Fruit fly (Drosophila melanogaster) whole organism, embryonic: ENCODE results near the gene Leash.
A peak's percentile ranks its signal among the peaks of the same experiment; 100 is the strongest.

Experiments
- ATbp ChIP-seq: fragments of 200-800 bp; sonication (Bioruptor generic); optimal IDR thresholded peaks from 2 replicates; lab custom pipeline; 2017; ENCODE audit warnings: missing biosample characterization, mild to moderate bottlenecking, missing genetic modification characterization, missing genetic modification reagents
- Awh ChIP-seq: fragments of 200-800 bp; sonication (Bioruptor generic); IDR thresholded peaks from 2 replicates; pipeline ENCODE4, ENCODE4 v1.3.6; 2022; ENCODE audit warnings: missing biosample characterization, missing genetic modification characterization
- BEAF-32 ChIP-seq: fragments of 200-800 bp; sonication (Bioruptor generic); optimal IDR thresholded peaks from 3 replicates; lab custom pipeline; 2017; ENCODE audit warnings: missing biosample characterization, missing genetic modification characterization, mild to moderate bottlenecking, moderate library complexity, missing genetic modification reagents
- CG1024 ChIP-seq: fragments of 200-800 bp; sonication (Bioruptor generic); IDR thresholded peaks from 2 replicates; pipeline ENCODE4 v1.3.6; 2022; ENCODE audit warnings: missing biosample characterization, missing genetic modification characterization
- CG10366 ChIP-seq: fragments of 200-800 bp; sonication (Bioruptor generic); IDR thresholded peaks from 2 replicates; pipeline ENCODE4 v1.3.6; 2022; ENCODE audit warnings: missing biosample characterization, missing genetic modification characterization
- CG10959 ChIP-seq: fragments of 200-800 bp; sonication (Bioruptor generic); IDR thresholded peaks from 2 replicates; pipeline ENCODE4 v1.3.6; 2022; ENCODE audit warnings: missing biosample characterization, missing genetic modification characterization
- CG10979 ChIP-seq: fragments of 200-800 bp; sonication (Bioruptor generic); optimal IDR thresholded peaks from 2 replicates; lab custom pipeline; 2018; ENCODE audit warnings: missing biosample characterization, mild to moderate bottlenecking, missing genetic modification characterization, moderate library complexity
- CG15479 ChIP-seq: fragments of 200-800 bp; sonication (Bioruptor generic); optimal IDR thresholded peaks from 3 replicates; lab custom pipeline; 2019; ENCODE audit warnings: missing biosample characterization, mild to moderate bottlenecking, missing genetic modification characterization, moderate library complexity
- CG15514 ChIP-seq: fragments of 200-800 bp; sonication (Bioruptor generic); optimal IDR thresholded peaks from 3 replicates; lab custom pipeline; 2017; ENCODE audit warnings: missing biosample characterization, missing genetic modification characterization, mild to moderate bottlenecking, moderate library complexity, missing genetic modification reagents
- CG17361 ChIP-seq: fragments of 200-800 bp; sonication (Bioruptor generic); IDR thresholded peaks from 3 replicates; pipeline ENCODE4 v1.3.6; 2022; ENCODE audit warnings: missing biosample characterization, missing genetic modification characterization
- CG17568 ChIP-seq: fragments of 200-800 bp; sonication (Bioruptor generic); optimal IDR thresholded peaks from 2 replicates; lab custom pipeline; 2018; ENCODE audit warnings: missing biosample characterization, mild to moderate bottlenecking, missing genetic modification characterization, moderate library complexity
- CG2120 ChIP-seq: fragments of 200-800 bp; sonication (Bioruptor generic); optimal IDR thresholded peaks from 3 replicates; lab custom pipeline; 2016; ENCODE audit warnings: missing biosample characterization, missing genetic modification characterization
- CG2199 ChIP-seq: fragments of 200-800 bp; sonication (Bioruptor generic); IDR thresholded peaks from 3 replicates; pipeline ENCODE4 v1.3.6; 2022; ENCODE audit warnings: missing biosample characterization, missing genetic modification characterization
- CG30020 ChIP-seq: fragments of 200-800 bp; optimal IDR thresholded peaks from 2 replicates; lab custom pipeline; 2019; ENCODE audit warnings: missing biosample characterization, mild to moderate bottlenecking, missing genetic modification characterization, moderate library complexity
- CG3163 ChIP-seq: fragments of 200-800 bp; sonication (Bioruptor generic); optimal IDR thresholded peaks from 3 replicates; lab custom pipeline; 2016; ENCODE audit warnings: missing biosample characterization, missing genetic modification characterization
- CG32772 ChIP-seq: fragments of 200-800 bp; sonication (Bioruptor generic); IDR thresholded peaks from 2 replicates; pipeline ENCODE4 v1.3.6; 2022; ENCODE audit warnings: missing biosample characterization, missing genetic modification characterization
- CG33213 ChIP-seq: fragments of 200-800 bp; sonication (Bioruptor generic); optimal IDR thresholded peaks from 3 replicates; lab custom pipeline; 2016; ENCODE audit warnings: missing biosample characterization, missing genetic modification characterization
- CG34376 ChIP-seq: fragments of 200-800 bp; sonication (Bioruptor generic); optimal IDR thresholded peaks from 2 replicates; lab custom pipeline; 2018; ENCODE audit warnings: missing biosample characterization, mild to moderate bottlenecking, missing genetic modification characterization
- CG3847 ChIP-seq: fragments of 200-800 bp; sonication (Bioruptor generic); IDR thresholded peaks from 2 replicates; pipeline ENCODE4 v1.3.6; 2022; ENCODE audit warnings: missing biosample characterization, missing genetic modification characterization
- CG42726 ChIP-seq: fragments of 200-800 bp; sonication (Bioruptor generic); IDR thresholded peaks from 2 replicates; pipeline ENCODE4 v1.3.6; 2022; ENCODE audit warnings: missing biosample characterization, missing genetic modification characterization; ENCODE audit not compliant: partially characterized antibody
- CG4282 ChIP-seq: fragments of 200-800 bp; sonication (Bioruptor generic); optimal IDR thresholded peaks from 2 replicates; lab custom pipeline; 2016; ENCODE audit warnings: missing biosample characterization, missing genetic modification characterization
- Dip2 ChIP-seq: fragments of 200-800 bp; sonication (Bioruptor generic); IDR thresholded peaks from 2 replicates; pipeline ENCODE4 v1.3.6; 2022; ENCODE audit warnings: missing biosample characterization, missing genetic modification characterization
- Doc2 ChIP-seq: fragments of 200-800 bp; sonication (Bioruptor generic); IDR thresholded peaks from 2 replicates; pipeline ENCODE4 v1.3.6; 2022; ENCODE audit warnings: missing biosample characterization, missing genetic modification characterization
- Elba2 ChIP-seq: fragments of 200-800 bp; sonication (Bioruptor generic); optimal IDR thresholded peaks from 3 replicates; lab custom pipeline; 2016; ENCODE audit warnings: missing biosample characterization, missing genetic modification characterization
- Ets65A ChIP-seq: fragments of 200-800 bp; sonication (Bioruptor generic); peaks from one replicate; lab custom pipeline; 2016; ENCODE audit warnings: missing biosample characterization, missing genetic modification characterization
- Fer1 ChIP-seq: fragments of 200-800 bp; sonication (Bioruptor generic); optimal IDR thresholded peaks from 2 replicates; lab custom pipeline; 2017; ENCODE audit warnings: missing biosample characterization, mild to moderate bottlenecking, missing genetic modification characterization
- GATAe ChIP-seq: fragments of 200-800 bp; sonication (Bioruptor generic); conservative IDR thresholded peaks from 2 replicates; pipeline ENCODE4 v1.3.6; 2022; ENCODE audit warnings: missing biosample characterization, missing genetic modification characterization
- HLHmδ ChIP-seq: fragments of 200-800 bp; sonication (Bioruptor generic); optimal IDR thresholded peaks from 2 replicates; lab custom pipeline; 2018; ENCODE audit warnings: missing biosample characterization, mild to moderate bottlenecking, missing genetic modification characterization, moderate library complexity
- Hsf ChIP-seq: fragments of 200-800 bp; sonication (Bioruptor generic); optimal IDR thresholded peaks from 3 replicates; lab custom pipeline; 2016; ENCODE audit warnings: missing biosample characterization, missing genetic modification characterization
- Lim3 ChIP-seq: fragments of 200-800 bp; sonication (Bioruptor generic); IDR thresholded peaks from 2 replicates; pipeline ENCODE4 v1.3.6; 2022; ENCODE audit warnings: missing biosample characterization, missing genetic modification characterization
- MESR4 ChIP-seq: fragments of 200-800 bp; sonication (Bioruptor generic); optimal IDR thresholded peaks from 2 replicates; lab custom pipeline; 2018; ENCODE audit warnings: missing biosample characterization, mild to moderate bottlenecking, missing genetic modification characterization, moderate library complexity
- Nf-YA ChIP-seq: fragments of 200-800 bp; sonication (Bioruptor generic); IDR thresholded peaks from 2 replicates; pipeline ENCODE4 v1.3.6; 2022; ENCODE audit warnings: missing biosample characterization, missing genetic modification characterization
- Oaz ChIP-seq: fragments of 200-800 bp; sonication (Bioruptor generic); IDR thresholded peaks from 2 replicates; pipeline ENCODE4 v1.3.6; 2022; ENCODE audit warnings: missing biosample characterization, missing genetic modification characterization
- Opbp ChIP-seq: fragments of 200-800 bp; sonication (Bioruptor generic); IDR thresholded peaks from 3 replicates; pipeline ENCODE4 v1.3.6; 2022; ENCODE audit warnings: missing biosample characterization, missing genetic modification characterization; ENCODE audit not compliant: partially characterized antibody
- PHDP ChIP-seq: fragments of 200-800 bp; sonication (Bioruptor generic); optimal IDR thresholded peaks from 3 replicates; lab custom pipeline; 2018; ENCODE audit warnings: missing biosample characterization, mild to moderate bottlenecking, missing genetic modification characterization, moderate library complexity
- Ssrp ChIP-seq: fragments of 200-800 bp; sonication (Bioruptor generic); optimal IDR thresholded peaks from 2 replicates; lab custom pipeline; 2018; ENCODE audit warnings: missing biosample characterization, mild to moderate bottlenecking, missing genetic modification characterization, moderate library complexity
- YL-1 ChIP-seq: fragments of 200-800 bp; sonication (Bioruptor generic); optimal IDR thresholded peaks from 3 replicates; lab custom pipeline; 2017; ENCODE audit warnings: missing biosample characterization, mild to moderate bottlenecking, missing genetic modification characterization
- aop ChIP-seq: fragments of 200-800 bp; sonication (Bioruptor generic); IDR thresholded peaks from 2 replicates; pipeline ENCODE4 v1.3.6; 2022; ENCODE audit warnings: missing biosample characterization, missing genetic modification characterization
- ato ChIP-seq: fragments of 200-800 bp; sonication (Bioruptor generic); IDR thresholded peaks from 2 replicates; pipeline ENCODE4 v1.3.6; 2022; ENCODE audit warnings: missing biosample characterization, missing genetic modification characterization; ENCODE audit not compliant: partially characterized antibody
- btn ChIP-seq: fragments of 200-800 bp; sonication (Bioruptor generic); optimal IDR thresholded peaks from 2 replicates; lab custom pipeline; 2016; ENCODE audit warnings: missing biosample characterization, missing genetic modification characterization
- dysf ChIP-seq: fragments of 200-800 bp; sonication (Bioruptor generic); IDR thresholded peaks from 3 replicates; pipeline ENCODE4 v1.3.6; 2022; ENCODE audit warnings: missing biosample characterization, missing genetic modification characterization
- fd96Cb ChIP-seq: fragments of 200-800 bp; sonication (Bioruptor generic); optimal IDR thresholded peaks from 2 replicates; lab custom pipeline; 2018; ENCODE audit warnings: missing biosample characterization, mild to moderate bottlenecking, missing genetic modification characterization, moderate library complexity
- inv ChIP-seq: fragments of 200-800 bp; sonication (Bioruptor generic); IDR thresholded peaks from 2 replicates; pipeline ENCODE4 v1.3.6; 2022; ENCODE audit warnings: missing biosample characterization, missing genetic modification characterization; ENCODE audit not compliant: partially characterized antibody
- luna ChIP-seq: fragments of 200-800 bp; sonication (Bioruptor generic); optimal IDR thresholded peaks from 2 replicates; lab custom pipeline; 2016; ENCODE audit warnings: missing biosample characterization, missing genetic modification characterization
- nau ChIP-seq: fragments of 200-800 bp; sonication (Bioruptor generic); optimal IDR thresholded peaks from 3 replicates; lab custom pipeline; 2017; ENCODE audit warnings: missing biosample characterization, mild to moderate bottlenecking, missing genetic modification characterization, missing genetic modification reagents
- nom ChIP-seq: fragments of 200-800 bp; sonication (Bioruptor generic); optimal IDR thresholded peaks from 2 replicates; lab custom pipeline; 2017; ENCODE audit warnings: missing biosample characterization, missing genetic modification characterization, mild to moderate bottlenecking, moderate library complexity, missing genetic modification reagents
- phol ChIP-seq: fragments of 200-800 bp; sonication (Bioruptor generic); optimal IDR thresholded peaks from 3 replicates; lab custom pipeline; 2018; ENCODE audit warnings: missing biosample characterization, mild to moderate bottlenecking, missing genetic modification characterization, moderate library complexity
- sens ChIP-seq: fragments of 200-800 bp; sonication (Bioruptor generic); peaks from one replicate; lab custom pipeline; 2016; ENCODE audit warnings: missing biosample characterization, missing genetic modification characterization
- tx ChIP-seq: fragments of 200-800 bp; sonication (Bioruptor generic); optimal IDR thresholded peaks from 2 replicates; lab custom pipeline; 2016; ENCODE audit warnings: missing biosample characterization, missing genetic modification characterization
- vvl ChIP-seq: fragments of 200-800 bp; sonication (Bioruptor generic); IDR thresholded peaks from 2 replicates; pipeline ENCODE4 v1.3.6; 2022; ENCODE audit warnings: missing biosample characterization, missing genetic modification characterization

The Leash gene

DNA sequence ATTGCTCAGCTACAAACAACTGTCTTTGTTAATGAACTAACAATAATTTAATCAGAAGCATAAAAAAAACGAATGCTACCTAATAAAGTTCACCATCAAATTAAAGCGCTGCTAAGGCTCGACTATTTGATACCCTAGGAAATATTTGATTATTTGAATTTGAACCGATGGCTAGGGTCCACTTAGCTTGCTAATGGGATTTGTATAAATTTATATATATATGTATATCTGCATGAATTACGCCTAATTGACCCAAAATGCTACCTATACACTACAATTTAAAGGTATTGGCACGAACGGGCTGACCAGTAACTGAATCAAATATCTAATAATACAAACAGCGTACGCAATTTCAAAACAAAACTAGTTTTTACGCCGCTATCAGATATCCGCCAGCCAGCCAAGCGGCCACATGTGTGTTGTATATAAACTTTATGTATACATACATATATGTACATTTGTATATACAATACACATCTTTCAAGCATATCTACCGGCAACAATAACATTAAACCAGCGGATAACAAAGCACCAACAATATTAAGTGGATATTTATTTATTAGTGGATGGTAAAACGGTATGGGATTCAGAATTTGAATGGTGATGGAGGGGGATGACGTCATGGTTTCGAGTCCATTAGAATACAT lies 1.2 kb upstream of the Leash start (continued):
- peak; percentile 69 for TF ChIP-seq CG17361
- peak; percentile 46 for TF ChIP-seq ATbp (GFP tag; lab: Kevin White, UChicago)
- peak; percentile 52 for TF ChIP-seq CG10979 (tag; lab: Kevin White, UChicago)
- TF ChIP-seq CG15514 (GFP tag; lab: Kevin White, UChicago) = peak; percentile 66
- TF ChIP-seq Fer1 (GFP tag; lab: Kevin White, UChicago) = peak; percentile 82
- peak; percentile 16 for TF ChIP-seq CG17568 (GFP tag; lab: Kevin White, UChicago)
- no peak for TF ChIP-seq aop (GFP tag; lab: Robert Waterston, UW)
- peak; percentile 69 for TF ChIP-seq phol (tag; lab: Kevin White, UChicago)
- TF ChIP-seq CG15479 (GFP tag; lab: Kevin White, UChicago) = no peak
- TF ChIP-seq YL-1 (GFP tag; lab: Kevin White, UChicago) = no peak
- TF ChIP-seq Lim3 = peak; percentile 44; the same call in 1 of the 2 replicates
- 0 out of 2 replicates have a peak, but pooled peaks have one; percentile 32 for TF ChIP-seq Nf-YA (GFP tag; lab: Robert Waterston, UW)
- TF ChIP-seq tx (GFP tag; lab: Kevin White, UChicago) = no peak
- TF ChIP-seq CG34376 (GFP tag; lab: Kevin White, UChicago) = no peak
- TF ChIP-seq PHDP = peak; percentile 76
- peak; percentile 20 for TF ChIP-seq nau (GFP tag; lab: Kevin White, UChicago)
- TF ChIP-seq CG42726 (GFP tag; lab: Robert Waterston, UW) = no peak
- TF ChIP-seq Hsf = peak; percentile 15
- TF ChIP-seq vvl (GFP tag; lab: Robert Waterston, UW) = peak; percentile 93
- no peak for TF ChIP-seq nom (GFP tag; lab: Kevin White, UChicago)
- TF ChIP-seq luna (GFP tag; lab: Kevin White, UChicago) = no peak
- TF ChIP-seq CG3163 (GFP tag; lab: Kevin White, UChicago) = no peak
- peak; percentile 58 for TF ChIP-seq fd96Cb
- peak; percentile 89 for TF ChIP-seq Awh (GFP tag; lab: Robert Waterston, UW)
- no peak for TF ChIP-seq CG10959 (GFP tag; lab: Robert Waterston, UW)
- peak; percentile 75 for TF ChIP-seq CG32772 (GFP tag; lab: Robert Waterston, UW)
- TF ChIP-seq CG3847 (GFP tag; lab: Robert Waterston, UW) = peak; percentile 70
- TF ChIP-seq CG4282 = no peak
- peak; percentile 0 for TF ChIP-seq CG30020 (tag; lab: Kevin White, UChicago)
- no peak for TF ChIP-seq Opbp (GFP tag; lab: Robert Waterston, UW)
- no peak for TF ChIP-seq MESR4 (GFP tag; lab: Kevin White, UChicago)
- no peak for TF ChIP-seq CG2199 (GFP tag; lab: Robert Waterston, UW)
- TF ChIP-seq CG33213 (GFP tag; lab: Kevin White, UChicago) = peak; percentile 22
- TF ChIP-seq ato (GFP tag; lab: Robert Waterston, UW) = no peak
- TF ChIP-seq inv (GFP tag; lab: Robert Waterston, UW) = no peak
- peak; percentile 75 for TF ChIP-seq CG2120 (GFP tag; lab: Kevin White, UChicago)
- no peak for TF ChIP-seq Elba2 (GFP tag; lab: Kevin White, UChicago)
- peak; percentile 78 for TF ChIP-seq sens (GFP tag; lab: Kevin White, UChicago)
- TF ChIP-seq Dip2 (GFP tag; lab: Robert Waterston, UW) = 0 out of 2 replicates have a peak, but pooled peaks have one; percentile 16
- peak; percentile 58 for TF ChIP-seq Oaz
- TF ChIP-seq CG1024 = peak; percentile 65; the same call in 1 of the 2 replicates
- peak; percentile 12; the same call in 1 of the 2 replicates for TF ChIP-seq GATAe (GFP tag; lab: Robert Waterston, UW)
- no peak for TF ChIP-seq BEAF-32 (GFP tag; lab: Kevin White, UChicago)
- TF ChIP-seq Ets65A (GFP tag; lab: Kevin White, UChicago) = peak; percentile 23
- TF ChIP-seq Ssrp (tag; lab: Kevin White, UChicago) = peak; percentile 33
- peak; percentile 90 for TF ChIP-seq dysf (GFP tag; lab: Robert Waterston, UW)
- TF ChIP-seq btn = no peak
- TF ChIP-seq CG10366 (GFP tag; lab: Robert Waterston, UW) = peak; percentile 67
- TF ChIP-seq HLHmδ (GFP tag; lab: Kevin White, UChicago) = no peak
- peak; percentile 46 for TF ChIP-seq Doc2 (GFP tag; lab: Robert Waterston, UW)
